Worm (Caenorhabditis elegans): ENCODE measurements around the gene erfa-3.
A peak's percentile ranks its signal among the peaks of the same experiment; 100 is the strongest.

The erfa-3 gene

DNA sequence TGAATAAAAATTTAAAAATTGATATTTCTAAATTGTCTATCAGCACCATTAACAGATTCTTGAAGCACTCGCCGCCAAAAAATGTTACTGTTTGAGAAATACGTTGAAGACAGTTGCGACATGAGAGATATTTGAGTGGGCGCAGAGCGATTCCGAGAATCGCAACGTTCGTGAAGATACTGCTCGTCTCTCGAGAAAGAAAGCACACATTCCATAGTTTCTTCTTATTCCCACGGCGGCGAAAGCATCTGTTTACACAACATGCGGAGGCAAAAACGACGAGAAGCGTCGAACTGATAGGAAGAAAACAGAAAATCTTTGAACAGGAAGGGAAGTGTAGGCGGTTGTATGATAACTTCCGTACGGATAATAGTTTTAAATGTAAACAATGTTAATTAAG is 30.4 kb downstream of the erfa-3 start (continued):
- TF ChIP-seq nhr-76 (tag; optimal IDR thresholded peaks at IDR 0.05) = no peak
- peak; percentile 58 for TF ChIP-seq tbx-2 (tag; optimal IDR thresholded peaks at IDR 0.05)
- TF ChIP-seq ztf-4 (tag; optimal IDR thresholded peaks at IDR 0.05) = peak; percentile 81
- TF ChIP-seq unc-62 (GFP tag; optimal IDR thresholded peaks at IDR 0.05) = no peak
- TF ChIP-seq nhr-71 (tag; optimal IDR thresholded peaks at IDR 0.05) = peak; percentile 93
- TF ChIP-seq pqm-1 (tag; optimal IDR thresholded peaks at IDR 0.05) = no peak
- TF ChIP-seq nhr-85 (tag) = no peak
- no peak for TF ChIP-seq skn-1 (tag; optimal IDR thresholded peaks at IDR 0.05)
- TF ChIP-seq ama-1 (optimal IDR thresholded peaks at IDR 0.05) = peak; percentile 83
- peak; percentile 14 for TF ChIP-seq lin-13 (GFP tag; optimal IDR thresholded peaks at IDR 0.05)
- TF ChIP-seq unc-98 (GFP tag; IDR thresholded peaks at IDR 0.05) = no peak

DNA sequence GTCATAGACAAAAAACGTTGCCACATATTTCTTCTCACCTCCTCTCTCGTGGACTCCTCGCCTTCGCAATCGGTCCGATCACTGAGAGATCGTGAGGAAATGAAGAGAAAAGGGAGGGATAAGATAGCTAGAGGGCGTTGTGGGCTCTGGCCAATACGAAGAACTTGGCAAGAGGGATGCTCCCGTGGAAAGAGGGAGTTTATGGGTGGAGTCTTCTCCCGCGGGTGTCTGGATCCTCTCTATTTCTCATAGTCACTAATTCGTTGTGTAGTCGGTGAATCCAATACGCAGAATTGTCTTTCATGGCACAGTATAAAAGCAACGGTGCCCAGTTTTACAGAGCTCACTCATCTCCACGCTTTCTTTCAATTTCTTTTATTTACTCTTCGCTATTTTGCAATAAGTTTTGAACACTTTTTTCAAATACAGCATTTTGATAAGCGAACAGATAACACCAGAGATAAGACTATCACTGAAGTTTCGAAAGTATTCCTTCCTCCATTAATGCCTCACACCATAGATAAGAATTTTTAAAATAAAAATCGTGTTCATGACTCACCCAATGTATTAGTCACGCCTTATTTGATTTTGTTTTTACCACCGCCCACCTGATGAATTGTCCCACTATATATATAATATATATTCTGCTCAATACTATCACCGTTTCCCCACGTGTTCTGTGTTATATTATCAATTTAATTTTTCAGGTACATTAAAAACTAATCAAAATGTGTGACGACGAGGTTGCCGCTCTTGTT is 32.4 kb downstream of the erfa-3 start, which contains the start of gene act-1:
TSS of gene act-1 (plus strand) at position 708 of the 758 bp plus-strand sequence.
- TF ChIP-seq fkh-8 (tag; optimal IDR thresholded peaks at IDR 0.05) (no peak), ceh-90 (tag; optimal IDR thresholded peaks at IDR 0.05) (no peak), unc-30 (tag; optimal IDR thresholded peaks at IDR 0.05) (no peak), ceh-88 (GFP tag; IDR thresholded peaks at IDR 0.05) (no peak), tlp-1 (tag; optimal IDR thresholded peaks at IDR 0.05) (peak; percentile 75), mef-2 (tag; optimal IDR thresholded peaks at IDR 0.05) (no peak), F16B12.6 (tag; optimal IDR thresholded peaks at IDR 0.05) (no peak), nhr-85 (tag) (no peak), lin-14 (GFP tag; optimal IDR thresholded peaks at IDR 0.05) (peak; percentile 67), ets-5 (GFP tag; IDR thresholded peaks at IDR 0.05) (no peak), sup-37 (GFP tag; optimal IDR thresholded peaks at IDR 0.05) (no peak), efl-3 (GFP tag; optimal IDR thresholded peaks at IDR 0.05) (no peak), hpl-2 (GFP tag; optimal IDR thresholded peaks at IDR 0.05) (no peak), elt-3 (tag; optimal IDR thresholded peaks at IDR 0.05) (no peak), ces-1 (GFP tag; optimal IDR thresholded peaks at IDR 0.05) (no peak), ztf-4 (tag; optimal IDR thresholded peaks at IDR 0.05) (no peak), C34B4.2 (tag; optimal IDR thresholded peaks at IDR 0.05) (no peak), nhr-12 (tag; optimal IDR thresholded peaks at IDR 0.05) (no peak), hlh-4 (tag; optimal IDR thresholded peaks at IDR 0.05) (no peak), xbp-1 (tag; optimal IDR thresholded peaks at IDR 0.05) (peak; percentile 1), jun-1 (tag; optimal IDR thresholded peaks at IDR 0.05) (no peak), ama-1 (optimal IDR thresholded peaks at IDR 0.05) (no peak), aha-1 (tag; optimal IDR thresholded peaks at IDR 0.05) (no peak), nhr-28 (tag; optimal IDR thresholded peaks at IDR 0.05) (no peak), unc-130 (tag; optimal IDR thresholded peaks at IDR 0.05) (peak; percentile 19), mep-1 (tag; optimal IDR thresholded peaks at IDR 0.05) (no peak), fkh-10 (GFP tag; optimal IDR thresholded peaks at IDR 0.05) (no peak), lin-15B (tag; optimal IDR thresholded peaks at IDR 0.05) (no peak), nhr-76 (tag; optimal IDR thresholded peaks at IDR 0.05) (no peak), nhr-77 (tag; optimal IDR thresholded peaks at IDR 0.05) (peak; percentile 50), vab-15 (tag; optimal IDR thresholded peaks at IDR 0.05) (no peak), alr-1 (tag; optimal IDR thresholded peaks at IDR 0.05; ENCODE audit: borderline replicate concordance) (no peak), fos-1 (tag; optimal IDR thresholded peaks at IDR 0.05) (no peak), egl-13 (tag; optimal IDR thresholded peaks at IDR 0.05) (no peak), hlh-17 (GFP tag; optimal IDR thresholded peaks at IDR 0.05; ENCODE audit: borderline replicate concordance) (no peak), ceh-82 (tag; optimal IDR thresholded peaks at IDR 0.05) (no peak), dsc-1 (tag; optimal IDR thresholded peaks at IDR 0.05) (peak; percentile 60), isw-1 (GFP tag; IDR thresholded peaks at IDR 0.05) (no peak), efl-1 (optimal IDR thresholded peaks at IDR 0.05) (peak in 1 of 2 experiments; percentile 18), efl-1 (GFP tag; optimal IDR thresholded peaks at IDR 0.05 in 1 of 2) (peak in 1 of 2 experiments; percentile 71), unc-86 (tag; optimal IDR thresholded peaks at IDR 0.05) (no peak), swsn-7 (tag; optimal IDR thresholded peaks at IDR 0.05) (peak; percentile 48), sox-4 (tag; optimal IDR thresholded peaks at IDR 0.05) (no peak), unc-62 (GFP tag; optimal IDR thresholded peaks at IDR 0.05) (no peak), snpc-4 (tag; optimal IDR thresholded peaks at IDR 0.05) (no peak), nhr-237 (tag; optimal IDR thresholded peaks at IDR 0.05) (no peak)
